Worm (Caenorhabditis elegans) whole organism, L4/young adult: ENCODE data around the gene F10G2.2.

Experiments used
- W03F9.2 ChIP-seq: fragments of 150-350 bp; optimal IDR thresholded peaks from 2 replicates; lab custom pipeline; 2014; ENCODE audit warnings: missing biosample characterization, missing genetic modification characterization
- dao-5 ChIP-seq: sonication (generic microtip); optimal IDR thresholded peaks from 2 replicates; lab custom pipeline; 2016; ENCODE audit warnings: missing genotype, missing genetic modification characterization, moderate library complexity, missing compliant biosample characterization

DNA sequence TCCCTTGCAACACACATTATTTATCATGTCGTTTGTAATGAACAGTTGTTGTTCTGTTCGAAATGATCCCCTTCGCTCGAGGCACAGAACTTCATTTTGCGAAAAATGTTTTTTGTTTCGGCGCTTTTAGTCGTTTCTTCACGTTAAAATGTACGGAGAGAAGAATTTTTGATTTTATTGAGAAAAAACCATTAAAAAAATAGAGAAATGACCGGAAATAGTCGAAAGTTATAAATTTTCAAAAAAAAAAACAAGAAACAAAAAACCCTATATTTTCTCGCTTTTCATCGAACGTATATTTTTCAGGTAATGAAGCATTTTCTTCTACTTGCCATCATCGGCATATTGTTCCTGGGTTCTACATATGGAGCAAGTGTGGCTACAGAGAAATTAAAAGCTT, 1.3 kb downstream of the F10G2.2 start, which contains the start of gene F10G2.1:
- TF ChIP-seq dao-5 (tag; lab: Kevin White, UChicago) (no peak), W03F9.2 (tag; lab: Kevin White, UChicago) (no peak)
